Worm (Caenorhabditis elegans) whole organism, L3 larva: ENCODE results near the gene C04F6.7.

Experiments
- R02D3.7 ChIP-seq: fragments of 150-350 bp; optimal IDR thresholded peaks from 2 replicates; lab custom pipeline; 2014; ENCODE audit warnings: missing biosample characterization, missing genetic modification characterization
- ZK546.5 ChIP-seq: sonication (generic microtip); optimal IDR thresholded peaks from 2 replicates; lab custom pipeline; 2017; ENCODE audit warnings: missing biosample characterization, missing genetic modification characterization
- aly-2 ChIP-seq: fragments of 150-350 bp; optimal IDR thresholded peaks from 2 replicates; lab custom pipeline; 2014; ENCODE audit warnings: missing biosample characterization, missing genetic modification characterization
- ceh-16 ChIP-seq: sonication (generic microtip); optimal IDR thresholded peaks from 2 replicates; lab custom pipeline; 2017; ENCODE audit warnings: missing biosample characterization, missing genetic modification characterization
- ceh-28 ChIP-seq: fragments of 150-350 bp; optimal IDR thresholded peaks from 2 replicates; lab custom pipeline; 2014; ENCODE audit warnings: missing biosample characterization, missing genetic modification reagents, missing genetic modification characterization
- ceh-82 ChIP-seq: fragments of 150-350 bp; optimal IDR thresholded peaks from 2 replicates; lab custom pipeline; 2014; ENCODE audit warnings: missing biosample characterization, missing genetic modification characterization
- ceh-9 ChIP-seq: sonication (generic microtip); optimal IDR thresholded peaks from 2 replicates; lab custom pipeline; 2018; ENCODE audit warnings: missing biosample characterization, missing genetic modification characterization
- egl-27 ChIP-seq: sonication (generic microtip); optimal IDR thresholded peaks from 4 replicates; lab custom pipeline; 2017; ENCODE audit warnings: missing biosample characterization, missing genetic modification reagents, missing genetic modification characterization
- elt-1 ChIP-seq: fragments of 150-350 bp; optimal IDR thresholded peaks from 2 replicates; lab custom pipeline; 2014; ENCODE audit warnings: missing biosample characterization, missing genetic modification characterization
- elt-3 ChIP-seq, 3 experiments: fragments of 150-350 bp in 1 of 3; sonication (generic microtip) in 2 of 3; optimal IDR thresholded peaks; 2 replicates in 2 of 3; 4 replicates in 1 of 3; lab custom pipeline; 2014 to 2017; ENCODE audit warnings: missing biosample characterization in 3 of 3, missing genetic modification characterization in 3 of 3
- fkh-10 ChIP-seq: sonication (generic microtip); optimal IDR thresholded peaks from 2 replicates; lab custom pipeline; 2017; ENCODE audit warnings: missing biosample characterization, missing genetic modification reagents, missing genetic modification characterization
- fkh-2 ChIP-seq: fragments of 150-350 bp; optimal IDR thresholded peaks from 2 replicates; lab custom pipeline; 2014; ENCODE audit warnings: missing biosample characterization, missing genetic modification reagents, missing genetic modification characterization
- lin-39 ChIP-seq: fragments of 150-350 bp; optimal IDR thresholded peaks from 2 replicates; lab custom pipeline; 2018; ENCODE audit warnings: missing biosample characterization, missing genetic modification reagents, missing genetic modification characterization
- mdl-1 ChIP-seq: fragments of 150-350 bp; optimal IDR thresholded peaks from 2 replicates; lab custom pipeline; 2014; ENCODE audit warnings: missing biosample characterization, missing genetic modification characterization
- mml-1 ChIP-seq: fragments of 150-350 bp; sonication (generic microtip); optimal IDR thresholded peaks from 3 replicates; lab custom pipeline; 2014; ENCODE audit warnings: missing biosample characterization, missing genetic modification characterization
- nfya-1 ChIP-seq: sonication (generic microtip); optimal IDR thresholded peaks from 2 replicates; lab custom pipeline; 2017; ENCODE audit warnings: missing genetic modification characterization, mild to moderate bottlenecking, missing compliant biosample characterization, antibody characterized with exemption, moderate library complexity; ENCODE audit not compliant: insufficient read depth
- nhr-11 ChIP-seq: fragments of 150-350 bp; optimal IDR thresholded peaks from 2 replicates; lab custom pipeline; 2014; ENCODE audit warnings: missing biosample characterization, missing genetic modification characterization
- nhr-23 ChIP-seq: fragments of 150-350 bp; optimal IDR thresholded peaks from 2 replicates; lab custom pipeline; 2014; ENCODE audit warnings: missing biosample characterization, missing genetic modification reagents, missing genetic modification characterization
- nhr-25 ChIP-seq: sonication (generic microtip); optimal IDR thresholded peaks from 2 replicates; lab custom pipeline; 2017; ENCODE audit warnings: missing biosample characterization, missing genetic modification characterization
- nhr-28 ChIP-seq: fragments of 150-350 bp; optimal IDR thresholded peaks from 2 replicates; lab custom pipeline; 2014; ENCODE audit warnings: missing biosample characterization, missing genetic modification characterization
- nhr-43 ChIP-seq: sonication (generic microtip); optimal IDR thresholded peaks from 2 replicates; lab custom pipeline; 2016; ENCODE audit warnings: mild to moderate bottlenecking, missing genetic modification characterization, missing compliant biosample characterization; ENCODE audit not compliant: poor library complexity, severe bottlenecking
- nhr-67 ChIP-seq: fragments of 150-350 bp; optimal IDR thresholded peaks from 2 replicates; lab custom pipeline; 2014; ENCODE audit warnings: missing biosample characterization, missing genetic modification characterization
- nhr-77 ChIP-seq: fragments of 150-350 bp; optimal IDR thresholded peaks from 2 replicates; lab custom pipeline; 2014; ENCODE audit warnings: missing biosample characterization, missing genetic modification characterization
- pha-4 ChIP-seq: fragments of 150-350 bp; optimal IDR thresholded peaks from 2 replicates; lab custom pipeline; 2014; ENCODE audit warnings: missing biosample characterization, missing genetic modification reagents, missing genetic modification characterization
- sea-2 ChIP-seq: fragments of 150-350 bp; sonication (generic microtip); optimal IDR thresholded peaks from 4 replicates; lab custom pipeline; 2014; ENCODE audit warnings: missing biosample characterization, missing genetic modification reagents, missing genetic modification characterization
- skn-1 ChIP-seq: fragments of 150-350 bp; optimal IDR thresholded peaks from 2 replicates; lab custom pipeline; 2014; ENCODE audit warnings: missing biosample characterization, missing genetic modification characterization
- snpc-4 ChIP-seq: fragments of 150-350 bp; optimal IDR thresholded peaks from 2 replicates; lab custom pipeline; 2014; ENCODE audit warnings: missing biosample characterization, missing genetic modification characterization
- unc-39 ChIP-seq: sonication (generic microtip); optimal IDR thresholded peaks from 4 replicates; lab custom pipeline; 2017; ENCODE audit warnings: missing biosample characterization, missing genetic modification characterization
- ztf-4 ChIP-seq: fragments of 150-350 bp; optimal IDR thresholded peaks from 2 replicates; lab custom pipeline; 2014; ENCODE audit warnings: missing biosample characterization, missing genetic modification characterization

Gene C04F6.7

ce11 chrX:3419084-3419483 lies at the start of gene C04F6.7:
Gene C04F6.7, minus strand, starts transcription at chrX:3419184.
- TF ChIP-seq ceh-9 (tag; lab: Kevin White, UChicago) (no peak), ztf-4 (tag; lab: Kevin White, UChicago) (no peak), nhr-25 (tag; lab: Kevin White, UChicago) (no peak), nhr-43 (no peak), egl-27 (tag; lab: Kevin White, UChicago) (no peak), nhr-28 (tag; lab: Kevin White, UChicago) (no peak), fkh-10 (GFP tag; lab: Kevin White, UChicago) (no peak)
- TF ChIP-seq, all 47 proteins: peak for 0

- TF ChIP-seq unc-39 (tag; lab: Kevin White, UChicago) (no peak), nhr-77 (no peak), elt-1 (tag; lab: Kevin White, UChicago) (no peak), elt-3 (tag; optimal IDR thresholded peaks at IDR 0.05; lab: Kevin White, UChicago) (no peak)
- TF ChIP-seq, all 47 proteins: peak for 0
These were observed 49.0 kb upstream of the C04F6.7 start for ce11 chrX:3467958-3468357.

- TF ChIP-seq unc-39 (tag; lab: Kevin White, UChicago): no peak
- no peak for TF ChIP-seq fkh-2 (tag; lab: Kevin White, UChicago)
- TF ChIP-seq elt-3 (tag; optimal IDR thresholded peaks at IDR 0.05; lab: Kevin White, UChicago): no peak
- TF ChIP-seq mml-1: no peak
- no peak for TF ChIP-seq mdl-1
- TF ChIP-seq nhr-77: no peak
- TF ChIP-seq ceh-28 (tag; lab: Kevin White, UChicago): no peak
- no peak for TF ChIP-seq aly-2 (tag; lab: Kevin White, UChicago)
- TF ChIP-seq skn-1: no peak
- no peak for TF ChIP-seq fkh-10 (GFP tag; lab: Kevin White, UChicago)
- TF ChIP-seq nhr-11 (tag; lab: Kevin White, UChicago): no peak
These were observed 48.2 kb upstream of the C04F6.7 start for ce11 chrX:3467004-3467761.

- TF ChIP-seq nhr-23 (tag; lab: Kevin White, UChicago) (no peak), nhr-67 (tag; lab: Kevin White, UChicago) (no peak), snpc-4 (tag; lab: Kevin White, UChicago) (no peak), R02D3.7 (tag; lab: Kevin White, UChicago) (no peak)
- TF ChIP-seq, all 47 proteins: peak for 0
These were observed 46.8 kb upstream of the C04F6.7 start, which contains the start of the genes ZK377.15 and sax-3 for ce11 chrX:3465785-3466184. Gene ZK377.15, minus strand, starts transcription at chrX:3465885. Gene sax-3, minus strand, starts transcription at chrX:3465927.

- no peak for TF ChIP-seq pha-4 (tag; lab: Kevin White, UChicago)
- peak; percentile 60 for TF ChIP-seq lin-39 (tag; lab: Kevin White, UChicago)
- TF ChIP-seq nfya-1 (tag; lab: Kevin White, UChicago): no peak
- no peak for TF ChIP-seq ceh-16 (tag; lab: Kevin White, UChicago)
These were observed 45.5 kb upstream of the C04F6.7 start for ce11 chrX:3464309-3465038.

- TF ChIP-seq egl-27 (tag; lab: Kevin White, UChicago) (no peak), nhr-25 (tag; lab: Kevin White, UChicago) (peak; percentile 27), ceh-82 (tag; lab: Kevin White, UChicago) (no peak), nhr-77 (no peak), ZK546.5 (tag; lab: Kevin White, UChicago) (no peak), sea-2 (no peak)
These were observed 44.9 kb upstream of the C04F6.7 start for ce11 chrX:3463875-3464274.
